Fruit fly (Drosophila melanogaster) whole organism, embryonic: ENCODE measurements around the gene CG46270.

Experiments used
- Aef1 ChIP-seq: fragments of 200-800 bp; sonication (Bioruptor generic); IDR thresholded peaks from 3 replicates; pipeline ENCODE4 v1.3.6; 2022; ENCODE audit warnings: missing biosample characterization, missing genetic modification characterization
- Atf3 ChIP-seq: fragments of 200-800 bp; sonication (Bioruptor generic); optimal IDR thresholded peaks from 3 replicates; lab custom pipeline; 2016; ENCODE audit warnings: missing biosample characterization, missing genetic modification characterization
- CG11093 ChIP-seq: fragments of 200-800 bp; sonication (Bioruptor generic); IDR thresholded peaks from 3 replicates; pipeline ENCODE4 v1.3.6; 2022; ENCODE audit warnings: missing biosample characterization, missing genetic modification characterization
- CG11696 ChIP-seq: fragments of 200-800 bp; sonication (Bioruptor generic); IDR thresholded peaks from 2 replicates; pipeline ENCODE4 v1.3.6; 2022; ENCODE audit warnings: missing biosample characterization, missing genetic modification characterization
- CG12744 ChIP-seq: fragments of 200-800 bp; sonication (Bioruptor generic); optimal IDR thresholded peaks from 2 replicates; lab custom pipeline; 2016; ENCODE audit warnings: missing biosample characterization, missing genetic modification characterization
- CG14710 ChIP-seq: fragments of 200-800 bp; sonication (Bioruptor generic); optimal IDR thresholded peaks from 3 replicates; lab custom pipeline; 2019; ENCODE audit warnings: missing biosample characterization, mild to moderate bottlenecking, missing genetic modification characterization, moderate library complexity
- CG14860 ChIP-seq: fragments of 200-800 bp; sonication (Bioruptor generic); IDR thresholded peaks from 3 replicates; pipeline ENCODE4 v1.3.6; 2022; ENCODE audit warnings: missing biosample characterization, missing genetic modification characterization; ENCODE audit not compliant: partially characterized antibody
- CG16813 ChIP-seq: fragments of 200-800 bp; sonication (Bioruptor generic); IDR thresholded peaks from 3 replicates; pipeline ENCODE4 v1.3.6; 2022; ENCODE audit warnings: missing biosample characterization, missing genetic modification characterization; ENCODE audit not compliant: partially characterized antibody
- CG17328 ChIP-seq: fragments of 200-800 bp; sonication (Bioruptor generic); IDR thresholded peaks from 2 replicates; pipeline ENCODE4 v1.3.6; 2022; ENCODE audit warnings: missing biosample characterization, missing genetic modification characterization
- CG18476 ChIP-seq: fragments of 200-800 bp; sonication (Bioruptor generic); optimal IDR thresholded peaks from 2 replicates; lab custom pipeline; 2016; ENCODE audit warnings: missing biosample characterization, mild to moderate bottlenecking, missing genetic modification characterization
- CG18764 ChIP-seq: fragments of 200-800 bp; sonication (Bioruptor generic); optimal IDR thresholded peaks from 3 replicates; lab custom pipeline; 2016; ENCODE audit warnings: missing biosample characterization, missing genetic modification characterization
- CG2202 ChIP-seq: fragments of 200-800 bp; sonication (Bioruptor generic); optimal IDR thresholded peaks from 2 replicates; lab custom pipeline; 2018; ENCODE audit warnings: missing biosample characterization, mild to moderate bottlenecking, missing genetic modification characterization
- CG31388 ChIP-seq: fragments of 200-800 bp; sonication (Bioruptor generic); optimal IDR thresholded peaks from 2 replicates; lab custom pipeline; 2016; ENCODE audit warnings: missing biosample characterization, missing genetic modification characterization
- CG4854 ChIP-seq: fragments of 200-800 bp; sonication (Bioruptor generic); optimal IDR thresholded peaks from 2 replicates; lab custom pipeline; 2016; ENCODE audit warnings: missing biosample characterization, missing genetic modification characterization, inconsistent platforms
- CG6765 ChIP-seq: fragments of 200-800 bp; sonication (Bioruptor generic); optimal IDR thresholded peaks from 3 replicates; lab custom pipeline; 2017; ENCODE audit warnings: missing biosample characterization, mild to moderate bottlenecking, missing genetic modification characterization
- CG6791 ChIP-seq: fragments of 200-800 bp; sonication (Bioruptor generic); IDR thresholded peaks from 3 replicates; pipeline ENCODE4 v1.3.6; 2022; ENCODE audit warnings: missing biosample characterization, missing genetic modification characterization; ENCODE audit not compliant: partially characterized antibody
- CG8281 ChIP-seq: fragments of 200-800 bp; sonication (Bioruptor generic); optimal IDR thresholded peaks from 2 replicates; lab custom pipeline; 2018; ENCODE audit warnings: missing biosample characterization, mild to moderate bottlenecking, missing genetic modification characterization, moderate library complexity
- CTCF ChIP-seq: fragments of 200-800 bp; sonication (Bioruptor generic); optimal IDR thresholded peaks from 2 replicates; lab custom pipeline; 2017; ENCODE audit warnings: missing biosample characterization, mild to moderate bottlenecking, missing genetic modification characterization, moderate library complexity
- CoRest ChIP-seq: fragments of 200-800 bp; sonication (Bioruptor generic); optimal IDR thresholded peaks from 3 replicates; lab custom pipeline; 2018; ENCODE audit warnings: missing biosample characterization, mild to moderate bottlenecking, missing genetic modification characterization, moderate library complexity
- D19A ChIP-seq: fragments of 200-800 bp; optimal IDR thresholded peaks from 3 replicates; lab custom pipeline; 2019; ENCODE audit warnings: missing biosample characterization, mild to moderate bottlenecking, missing genetic modification characterization, moderate library complexity
- Dad ChIP-seq: fragments of 200-800 bp; sonication (Bioruptor generic); optimal IDR thresholded peaks from 3 replicates; lab custom pipeline; 2016; ENCODE audit warnings: missing biosample characterization, missing genetic modification characterization
- Deaf1 ChIP-seq: fragments of 200-800 bp; optimal IDR thresholded peaks from 3 replicates; lab custom pipeline; 2019; ENCODE audit warnings: missing biosample characterization, mild to moderate bottlenecking, missing genetic modification characterization, moderate library complexity
- Gsc ChIP-seq: fragments of 200-800 bp; sonication (Bioruptor generic); IDR thresholded peaks from 2 replicates; pipeline ENCODE4 v1.3.6; 2022; ENCODE audit warnings: missing biosample characterization, missing genetic modification characterization
- Hr78 ChIP-seq, 2 experiments: fragments of 200-800 bp in 1 of 2; fragments of >200 bp in 1 of 2; sonication (Bioruptor generic) in 1 of 2; optimal IDR thresholded peaks; 2 replicates each; lab custom pipeline; 2017 to 2019; ENCODE audit warnings: missing biosample characterization in 2 of 2, missing genetic modification characterization in 2 of 2, mild to moderate bottlenecking in 1 of 2, moderate library complexity in 1 of 2
- MBD-R2 ChIP-seq: fragments of 200-800 bp; sonication (Bioruptor generic); IDR thresholded peaks from 2 replicates; pipeline ENCODE4 v1.3.6; 2022; ENCODE audit warnings: missing biosample characterization, missing genetic modification characterization
- Mes4 ChIP-seq: fragments of 200-800 bp; sonication (Bioruptor generic); optimal IDR thresholded peaks from 2 replicates; lab custom pipeline; 2016; ENCODE audit warnings: missing biosample characterization, missing genetic modification characterization
- NK7.1 ChIP-seq: fragments of 200-800 bp; sonication (Bioruptor generic); optimal IDR thresholded peaks from 3 replicates; lab custom pipeline; 2016; ENCODE audit warnings: missing biosample characterization, missing genetic modification characterization
- Nf-YA ChIP-seq: fragments of 200-800 bp; sonication (Bioruptor generic); IDR thresholded peaks from 2 replicates; pipeline ENCODE4 v1.3.6; 2022; ENCODE audit warnings: missing biosample characterization, missing genetic modification characterization
- TFAM ChIP-seq: fragments of 200-800 bp; sonication (Bioruptor generic); optimal IDR thresholded peaks from 2 replicates; lab custom pipeline; 2017; ENCODE audit warnings: missing biosample characterization, missing genetic modification characterization, inconsistent platforms
- bowl ChIP-seq: fragments of 200-800 bp; sonication (Bioruptor generic); IDR thresholded peaks from 2 replicates; pipeline ENCODE4 v1.3.6; 2022; ENCODE audit warnings: missing biosample characterization, missing genetic modification characterization
- br ChIP-seq: fragments of >200 bp; optimal IDR thresholded peaks from 2 replicates; lab custom pipeline; 2017
- cato ChIP-seq: fragments of 200-800 bp; sonication (Bioruptor generic); optimal IDR thresholded peaks from 2 replicates; lab custom pipeline; 2016; ENCODE audit warnings: missing biosample characterization, missing genetic modification characterization, borderline replicate concordance
- en ChIP-seq: fragments of 200-800 bp; sonication (Bioruptor generic); optimal IDR thresholded peaks from 2 replicates; lab custom pipeline; 2016; ENCODE audit warnings: missing biosample characterization, missing genetic modification characterization
- fu2 ChIP-seq: fragments of 200-800 bp; sonication (Bioruptor generic); optimal IDR thresholded peaks from 2 replicates; lab custom pipeline; 2016; ENCODE audit warnings: missing biosample characterization, missing genetic modification characterization
- hb ChIP-seq: fragments of 200-800 bp; sonication (Bioruptor generic); IDR thresholded peaks from 3 replicates; pipeline ENCODE4 v1.3.6; 2022; ENCODE audit warnings: missing biosample characterization, missing genetic modification characterization; ENCODE audit not compliant: partially characterized antibody
- hbn ChIP-seq: fragments of 200-800 bp; sonication (Bioruptor generic); IDR thresholded peaks from 2 replicates; pipeline ENCODE4 v1.3.6; 2022; ENCODE audit warnings: missing biosample characterization, missing genetic modification characterization; ENCODE audit not compliant: partially characterized antibody
- inv ChIP-seq: fragments of 200-800 bp; sonication (Bioruptor generic); IDR thresholded peaks from 2 replicates; pipeline ENCODE4 v1.3.6; 2022; ENCODE audit warnings: missing biosample characterization, missing genetic modification characterization; ENCODE audit not compliant: partially characterized antibody
- jigr1 ChIP-seq: fragments of 200-800 bp; sonication (Bioruptor generic); IDR thresholded peaks from 3 replicates; pipeline ENCODE4 v1.3.6; 2022; ENCODE audit warnings: missing biosample characterization, missing genetic modification characterization
- kay ChIP-seq: fragments of 200-800 bp; sonication (Bioruptor generic); optimal IDR thresholded peaks from 2 replicates; lab custom pipeline; 2016; ENCODE audit warnings: missing biosample characterization, missing genetic modification characterization
- lov ChIP-seq, 2 experiments: fragments of 200-800 bp in 1 of 2; fragments of >200 bp in 1 of 2; sonication (Bioruptor generic) in 1 of 2; IDR thresholded peaks in 1 of 2; optimal IDR thresholded peaks in 1 of 2; 2 replicates in 1 of 2; 3 replicates in 1 of 2; pipeline versions ENCODE4 v1.3.6 to Lab custom; 2017 to 2022; ENCODE audit warnings: missing biosample characterization in 1 of 2, missing genetic modification characterization in 1 of 2
- nmo ChIP-seq: fragments of 200-800 bp; sonication (Bioruptor generic); optimal IDR thresholded peaks from 2 replicates; lab custom pipeline; 2018; ENCODE audit warnings: missing biosample characterization, mild to moderate bottlenecking, missing genetic modification characterization, moderate library complexity
- oc ChIP-seq: fragments of 200-800 bp; sonication (Bioruptor generic); optimal IDR thresholded peaks from 2 replicates; lab custom pipeline; 2018; ENCODE audit warnings: missing biosample characterization, mild to moderate bottlenecking, missing genetic modification characterization, moderate library complexity
- ranshi ChIP-seq: fragments of 200-800 bp; sonication (Bioruptor generic); IDR thresholded peaks from 2 replicates; pipeline ENCODE4 v1.3.6; 2022; ENCODE audit warnings: missing biosample characterization, missing genetic modification characterization
- rib ChIP-seq: fragments of 200-800 bp; sonication (Bioruptor generic); IDR thresholded peaks from 2 replicates; pipeline ENCODE4 v1.3.6; 2022; ENCODE audit warnings: missing biosample characterization, missing genetic modification characterization
- scrt ChIP-seq: fragments of 200-800 bp; sonication (Bioruptor generic); optimal IDR thresholded peaks from 2 replicates; lab custom pipeline; 2018; ENCODE audit warnings: missing biosample characterization, mild to moderate bottlenecking, missing genetic modification characterization, moderate library complexity
- sqz ChIP-seq: fragments of 200-800 bp; sonication (Bioruptor generic); optimal IDR thresholded peaks from 3 replicates; lab custom pipeline; 2018; ENCODE audit warnings: missing biosample characterization, mild to moderate bottlenecking, missing genetic modification characterization
- stc ChIP-seq: fragments of 200-800 bp; sonication (Bioruptor generic); IDR thresholded peaks from 2 replicates; pipeline ENCODE4 v1.3.6; 2022; ENCODE audit warnings: missing biosample characterization, missing genetic modification characterization
- sug ChIP-seq: fragments of 200-800 bp; optimal IDR thresholded peaks from 2 replicates; lab custom pipeline; 2019; ENCODE audit warnings: missing biosample characterization, mild to moderate bottlenecking, missing genetic modification characterization, moderate library complexity
- tx ChIP-seq: fragments of 200-800 bp; sonication (Bioruptor generic); optimal IDR thresholded peaks from 2 replicates; lab custom pipeline; 2016; ENCODE audit warnings: missing biosample characterization, missing genetic modification characterization
- unpg ChIP-seq: fragments of 200-800 bp; sonication (Bioruptor generic); optimal IDR thresholded peaks from 3 replicates; lab custom pipeline; 2018; ENCODE audit warnings: missing biosample characterization, mild to moderate bottlenecking, missing genetic modification characterization, moderate library complexity
- zfh1 ChIP-seq: fragments of 200-800 bp; sonication (Bioruptor generic); IDR thresholded peaks from 3 replicates; pipeline ENCODE4 v1.3.6; 2022; ENCODE audit warnings: missing biosample characterization, missing genetic modification characterization

The CG46270 gene

DNA sequence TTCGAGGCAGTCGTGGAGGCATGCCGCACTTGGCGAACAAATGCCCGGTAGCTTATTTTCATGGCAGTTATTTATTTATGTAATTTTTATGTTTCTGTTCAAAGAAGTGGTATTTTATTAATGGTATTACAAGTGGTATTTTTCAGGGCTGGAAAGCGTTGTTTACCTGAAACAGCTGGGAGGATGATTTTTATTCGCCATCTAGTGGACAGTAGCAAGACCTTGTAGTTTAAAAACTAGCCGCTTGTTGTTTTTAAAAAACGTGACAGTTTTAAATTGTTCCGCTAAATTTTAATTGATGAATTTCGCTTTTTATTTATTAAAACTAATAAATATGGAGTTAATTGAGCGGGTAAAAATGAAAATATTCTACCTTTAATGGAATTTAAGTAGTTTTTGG lies 12.3 kb downstream of the CG46270 start, which contains the start of gene CG6345 (continued):
- TF ChIP-seq cato (peak; percentile 66), zfh1 (GFP tag; lab: Robert Waterston, UW) (peak; percentile 84), CG6765 (peak; percentile 91), D19A (tag; lab: Kevin White, UChicago) (peak; percentile 74), nmo (GFP tag; lab: Kevin White, UChicago) (peak; percentile 77), stc (GFP tag; lab: Robert Waterston, UW) (peak; percentile 75), CG2202 (tag; lab: Kevin White, UChicago) (peak; percentile 73), kay (GFP tag; lab: Kevin White, UChicago) (peak; percentile 4), CG6791 (GFP tag; lab: Robert Waterston, UW) (no peak), unpg (GFP tag; lab: Kevin White, UChicago) (peak; percentile 83), inv (GFP tag; lab: Robert Waterston, UW) (no peak), Nf-YA (GFP tag; lab: Robert Waterston, UW) (peak; percentile 48; the same call in 1 of the 2 replicates), fu2 (GFP tag; lab: Kevin White, UChicago) (peak; percentile 60), tx (GFP tag; lab: Kevin White, UChicago) (peak; percentile 57), bowl (peak; percentile 59; the same call in 1 of the 2 replicates), hb (GFP tag; lab: Robert Waterston, UW) (no peak), CG18476 (GFP tag; lab: Kevin White, UChicago) (peak; percentile 69), lov (optimal IDR thresholded peaks at IDR 0.05; lab: Kevin White, UChicago) (no peak), lov (GFP tag; IDR thresholded peaks at IDR 0.05; lab: Robert Waterston, UW) (peak; percentile 88), CTCF (GFP tag; lab: Kevin White, UChicago) (peak; percentile 100), CoRest (peak; percentile 76), MBD-R2 (GFP tag; lab: Robert Waterston, UW) (peak; percentile 94), CG16813 (GFP tag; lab: Robert Waterston, UW) (no peak), CG18764 (GFP tag; lab: Kevin White, UChicago) (peak; percentile 85), CG11093 (GFP tag; lab: Robert Waterston, UW) (no peak), CG4854 (peak; percentile 89), CG14860 (no peak), Deaf1 (tag; lab: Kevin White, UChicago) (peak; percentile 38), sug (peak; percentile 77), CG31388 (peak; percentile 41), Hr78 (GFP tag; optimal IDR thresholded peaks at IDR 0.05; lab: Kevin White, UChicago) (no peak), sqz (GFP tag; lab: Kevin White, UChicago) (no peak), en (peak; percentile 84), oc (tag; lab: Kevin White, UChicago) (peak; percentile 39), CG12744 (peak; percentile 78), hbn (GFP tag; lab: Robert Waterston, UW) (no peak), ranshi (peak; percentile 81), NK7.1 (peak; percentile 48), CG17328 (peak; percentile 78), Atf3 (GFP tag; lab: Kevin White, UChicago) (peak; percentile 75), CG8281 (peak; percentile 62), Dad (peak; percentile 72), Mes4 (GFP tag; lab: Kevin White, UChicago) (peak; percentile 85), Gsc (no peak), scrt (GFP tag; lab: Kevin White, UChicago) (peak; percentile 75), Aef1 (GFP tag; lab: Robert Waterston, UW) (peak; percentile 65), CG11696 (GFP tag; lab: Robert Waterston, UW) (peak; percentile 42; the same call in 1 of the 2 replicates), CG14710 (tag; lab: Kevin White, UChicago) (peak; percentile 87), TFAM (GFP tag; lab: Kevin White, UChicago) (peak; percentile 57), br (lab: Kevin White, UChicago) (no peak), rib (no peak), jigr1 (GFP tag; lab: Robert Waterston, UW) (no peak)
